Worm (Caenorhabditis elegans) whole organism, L2 larva: ENCODE measurements around the gene prx-5.

ENCODE experiments used
- C34F6.9 ChIP-seq: fragments of 150-350 bp; optimal IDR thresholded peaks from 2 replicates; lab custom pipeline; 2014; ENCODE audit warnings: missing biosample characterization, missing genetic modification characterization
- F13H6.1 ChIP-seq: sonication (generic microtip); optimal IDR thresholded peaks from 2 replicates; lab custom pipeline; 2016; ENCODE audit warnings: missing genetic modification characterization, missing compliant biosample characterization
- R02D3.7 ChIP-seq: fragments of 150-350 bp; optimal IDR thresholded peaks from 2 replicates; lab custom pipeline; 2014; ENCODE audit warnings: missing biosample characterization, missing genetic modification characterization
- Y55F3AM.14 ChIP-seq: fragments of 200-800 bp; sonication (Bioruptor generic); optimal IDR thresholded peaks from 2 replicates; lab custom pipeline; 2018; ENCODE audit warnings: mild to moderate bottlenecking, missing genetic modification characterization, missing compliant biosample characterization
- ZK546.5 ChIP-seq: sonication (generic microtip); optimal IDR thresholded peaks from 2 replicates; lab custom pipeline; 2017; ENCODE audit warnings: missing biosample characterization, missing genetic modification characterization
- alr-1 ChIP-seq: fragments of 150-350 bp; optimal IDR thresholded peaks from 2 replicates; lab custom pipeline; 2014; ENCODE audit warnings: missing biosample characterization, missing genetic modification characterization
- aly-2 ChIP-seq: fragments of 150-350 bp; optimal IDR thresholded peaks from 2 replicates; lab custom pipeline; 2014; ENCODE audit warnings: missing biosample characterization, missing genetic modification characterization
- ama-1 ChIP-seq: fragments of 150-350 bp; optimal IDR thresholded peaks from 2 replicates; lab custom pipeline; 2018; ENCODE audit warnings: inconsistent platforms
- blmp-1 ChIP-seq: sonication (generic microtip); optimal IDR thresholded peaks from 2 replicates; lab custom pipeline; 2017; ENCODE audit warnings: missing genetic modification characterization, mild to moderate bottlenecking, missing compliant biosample characterization, antibody characterized with exemption, moderate library complexity; ENCODE audit not compliant: insufficient read depth
- ceh-16 ChIP-seq: fragments of 150-350 bp; optimal IDR thresholded peaks from 2 replicates; lab custom pipeline; 2014; ENCODE audit warnings: missing biosample characterization, missing genetic modification characterization
- ceh-82 ChIP-seq: fragments of 150-350 bp; optimal IDR thresholded peaks from 2 replicates; lab custom pipeline; 2014; ENCODE audit warnings: missing biosample characterization, missing genetic modification characterization
- crh-2 ChIP-seq: sonication (generic microtip); optimal IDR thresholded peaks from 2 replicates; lab custom pipeline; 2017; ENCODE audit warnings: missing biosample characterization, missing genetic modification characterization
- dmd-4 ChIP-seq: sonication (generic microtip); optimal IDR thresholded peaks from 2 replicates; lab custom pipeline; 2017; ENCODE audit warnings: missing biosample characterization, missing genetic modification characterization
- egl-27 ChIP-seq: sonication (generic microtip); optimal IDR thresholded peaks from 3 replicates; lab custom pipeline; 2017; ENCODE audit warnings: missing biosample characterization, missing genetic modification reagents, missing genetic modification characterization
- elt-1 ChIP-seq: fragments of 150-350 bp; optimal IDR thresholded peaks from 2 replicates; lab custom pipeline; 2014; ENCODE audit warnings: missing biosample characterization, missing genetic modification characterization
- elt-3 ChIP-seq: sonication (generic microtip); optimal IDR thresholded peaks from 2 replicates; lab custom pipeline; 2017; ENCODE audit warnings: missing biosample characterization, missing genetic modification characterization
- fos-1 ChIP-seq: fragments of 150-350 bp; optimal IDR thresholded peaks from 2 replicates; lab custom pipeline; 2014; ENCODE audit warnings: missing biosample characterization, missing genetic modification characterization
- gmeb-1 ChIP-seq: fragments of 150-350 bp; optimal IDR thresholded peaks from 2 replicates; lab custom pipeline; 2014; ENCODE audit warnings: missing biosample characterization, missing genetic modification characterization
- lin-11 ChIP-seq: fragments of 150-350 bp; sonication (generic microtip); optimal IDR thresholded peaks from 2 replicates; lab custom pipeline; 2014; ENCODE audit warnings: missing biosample characterization, missing genetic modification characterization, inconsistent platforms, mixed read lengths
- lin-13 ChIP-seq: fragments of 150-350 bp; optimal IDR thresholded peaks from 2 replicates; lab custom pipeline; 2014; ENCODE audit warnings: missing biosample characterization, missing genetic modification reagents, missing genetic modification characterization
- lin-39 ChIP-seq: fragments of 150-350 bp; optimal IDR thresholded peaks from 2 replicates; lab custom pipeline; 2014; ENCODE audit warnings: missing biosample characterization, missing genetic modification reagents, missing genetic modification characterization
- lsy-2 ChIP-seq, 2 experiments: fragments of 150-350 bp in 1 of 2; sonication (generic microtip) in 1 of 2; optimal IDR thresholded peaks; 2 replicates each; lab custom pipeline; 2014 to 2017; ENCODE audit warnings: missing biosample characterization in 2 of 2, missing genetic modification characterization in 2 of 2
- mab-5 ChIP-seq: fragments of 150-350 bp; optimal IDR thresholded peaks from 2 replicates; lab custom pipeline; 2014; ENCODE audit warnings: missing biosample characterization, missing genetic modification characterization
- mbf-1 ChIP-seq: sonication (generic microtip); optimal IDR thresholded peaks from 2 replicates; lab custom pipeline; 2017; ENCODE audit warnings: missing biosample characterization, missing genetic modification characterization
- mdl-1 ChIP-seq, 2 experiments: fragments of 150-350 bp in 1 of 2; sonication (generic microtip) in 1 of 2; optimal IDR thresholded peaks; 2 replicates each; lab custom pipeline; 2017; ENCODE audit warnings: missing biosample characterization in 2 of 2, missing genetic modification characterization in 2 of 2
- nhr-10 ChIP-seq: sonication (generic microtip); optimal IDR thresholded peaks from 2 replicates; lab custom pipeline; 2017; ENCODE audit warnings: missing biosample characterization, missing genetic modification characterization
- nhr-11 ChIP-seq: fragments of 150-350 bp; optimal IDR thresholded peaks from 2 replicates; lab custom pipeline; 2014; ENCODE audit warnings: missing biosample characterization, missing genetic modification characterization
- nhr-12 ChIP-seq: fragments of 150-350 bp; optimal IDR thresholded peaks from 2 replicates; lab custom pipeline; 2014; ENCODE audit warnings: missing biosample characterization, missing genetic modification characterization
- nhr-129 ChIP-seq: fragments of 150-350 bp; optimal IDR thresholded peaks from 2 replicates; lab custom pipeline; 2014; ENCODE audit warnings: missing biosample characterization, missing genetic modification characterization
- nhr-21 ChIP-seq: fragments of 150-350 bp; optimal IDR thresholded peaks from 2 replicates; lab custom pipeline; 2014; ENCODE audit warnings: missing biosample characterization, missing genetic modification characterization
- nhr-23 ChIP-seq: fragments of 150-350 bp; optimal IDR thresholded peaks from 2 replicates; lab custom pipeline; 2014; ENCODE audit warnings: missing biosample characterization, missing genetic modification reagents, missing genetic modification characterization
- nhr-237 ChIP-seq: fragments of 150-350 bp; optimal IDR thresholded peaks from 2 replicates; lab custom pipeline; 2014; ENCODE audit warnings: missing biosample characterization, missing genetic modification characterization
- nhr-25 ChIP-seq: fragments of 150-350 bp; sonication (generic microtip); optimal IDR thresholded peaks from 3 replicates; lab custom pipeline; 2014; ENCODE audit warnings: missing biosample characterization, missing genetic modification characterization
- nhr-6 ChIP-seq: fragments of 150-350 bp; optimal IDR thresholded peaks from 2 replicates; lab custom pipeline; 2014; ENCODE audit warnings: missing biosample characterization, missing genetic modification characterization
- nhr-77 ChIP-seq: fragments of 150-350 bp; optimal IDR thresholded peaks from 2 replicates; lab custom pipeline; 2014; ENCODE audit warnings: missing biosample characterization, missing genetic modification characterization
- peb-1 ChIP-seq: fragments of 150-350 bp; optimal IDR thresholded peaks from 2 replicates; lab custom pipeline; 2014; ENCODE audit warnings: missing biosample characterization, missing genetic modification characterization
- sem-4 ChIP-seq: fragments of 150-350 bp; optimal IDR thresholded peaks from 2 replicates; lab custom pipeline; 2014; ENCODE audit warnings: missing biosample characterization, missing genetic modification reagents, missing genetic modification characterization
- skn-1 ChIP-seq: sonication (generic microtip); optimal IDR thresholded peaks from 2 replicates; lab custom pipeline; 2017; ENCODE audit warnings: missing biosample characterization, missing genetic modification characterization
- sma-3 ChIP-seq: sonication (generic microtip); optimal IDR thresholded peaks from 2 replicates; lab custom pipeline; 2016; ENCODE audit warnings: missing genetic modification reagents, missing genetic modification characterization, missing compliant biosample characterization
- sma-9 ChIP-seq, 2 experiments: fragments of 150-350 bp in 1 of 2; sonication (generic microtip) in 1 of 2; optimal IDR thresholded peaks; 2 replicates each; lab custom pipeline; 2014 to 2016; ENCODE audit warnings: missing genetic modification characterization in 2 of 2, mild to moderate bottlenecking in 1 of 2, missing biosample characterization in 1 of 2, missing compliant biosample characterization in 1 of 2, missing genetic modification reagents in 1 of 2, moderate library complexity in 1 of 2
- snpc-4 ChIP-seq: fragments of 150-350 bp; optimal IDR thresholded peaks from 2 replicates; lab custom pipeline; 2014; ENCODE audit warnings: missing biosample characterization, missing genetic modification characterization
- unc-39 ChIP-seq: fragments of 150-350 bp; optimal IDR thresholded peaks from 2 replicates; lab custom pipeline; 2014; ENCODE audit warnings: missing biosample characterization, missing genetic modification characterization
- unc-55 ChIP-seq: fragments of 150-350 bp; sonication (generic microtip); optimal IDR thresholded peaks from 3 replicates; lab custom pipeline; 2014; ENCODE audit warnings: missing biosample characterization, missing genetic modification reagents, missing genetic modification characterization
- unc-62 ChIP-seq: fragments of 150-350 bp; optimal IDR thresholded peaks from 2 replicates; lab custom pipeline; 2014; ENCODE audit warnings: missing biosample characterization, missing genetic modification reagents, missing genetic modification characterization
- zag-1 ChIP-seq: fragments of 150-350 bp; optimal IDR thresholded peaks from 2 replicates; lab custom pipeline; 2014; ENCODE audit warnings: missing biosample characterization, missing genetic modification characterization
- ztf-1 ChIP-seq: fragments of 200-800 bp; sonication (Bioruptor generic); conservative IDR thresholded peaks from 2 replicates; pipeline ENCODE4 v1.3.6; 2022; ENCODE audit warnings: missing genetic modification characterization, missing compliant biosample characterization
- ztf-11 ChIP-seq: sonication (generic microtip); optimal IDR thresholded peaks from 2 replicates; lab custom pipeline; 2017; ENCODE audit warnings: missing biosample characterization, missing genetic modification characterization
- ztf-4 ChIP-seq: fragments of 150-350 bp; optimal IDR thresholded peaks from 2 replicates; lab custom pipeline; 2014; ENCODE audit warnings: missing biosample characterization, missing genetic modification characterization

The prx-5 gene

DNA sequence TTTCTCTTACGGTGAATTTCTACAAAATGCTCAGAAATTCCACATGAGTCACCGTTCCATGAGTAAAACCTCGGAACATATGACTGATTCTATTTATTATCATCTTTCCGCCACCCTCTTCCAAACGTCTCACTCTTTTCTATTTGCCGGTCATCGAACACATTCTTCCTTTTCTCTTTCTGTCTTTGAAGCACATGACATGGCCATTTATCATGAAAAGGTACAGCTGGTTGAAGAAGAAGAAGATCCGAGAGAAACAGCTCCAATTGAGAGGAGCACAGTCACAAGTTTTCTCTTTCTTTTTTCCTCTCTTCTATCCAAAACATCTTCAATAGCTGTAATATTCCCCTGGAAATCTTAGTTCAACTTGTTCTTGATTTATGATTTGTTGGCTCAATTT is 2.4 kb downstream of the prx-5 start, which contains the start of gene cup-16:
TSS of gene cup-16 (plus strand) at position 132 of the 400 bp plus-strand sequence.
- TF ChIP-seq alr-1 (tag; lab: Kevin White, UChicago), result no peak
- TF ChIP-seq nhr-23 (tag; lab: Kevin White, UChicago), result no peak
- peak; percentile 6 for TF ChIP-seq sem-4 (tag; lab: Kevin White, UChicago)
- TF ChIP-seq dmd-4 (tag; lab: Kevin White, UChicago), result no peak
- no peak for TF ChIP-seq mbf-1 (tag; lab: Kevin White, UChicago)
- TF ChIP-seq nhr-129 (tag; lab: Kevin White, UChicago), result peak; percentile 38
- TF ChIP-seq nhr-10, result no peak
- TF ChIP-seq unc-39, result no peak
- TF ChIP-seq ama-1, result no peak
- no peak for TF ChIP-seq nhr-12
- no peak for TF ChIP-seq R02D3.7 (tag; lab: Kevin White, UChicago)
- TF ChIP-seq snpc-4 (tag; lab: Kevin White, UChicago), result no peak
- TF ChIP-seq lin-11 (tag; lab: Kevin White, UChicago), result no peak
- no peak for TF ChIP-seq elt-1 (tag; lab: Kevin White, UChicago)
- TF ChIP-seq nhr-6, result no peak
- no peak for TF ChIP-seq elt-3
- peak; percentile 55 for TF ChIP-seq F13H6.1
- no peak for TF ChIP-seq peb-1 (tag; lab: Kevin White, UChicago)
- TF ChIP-seq sma-9 (GFP tag; optimal IDR thresholded peaks at IDR 0.05; lab: Kevin White, UChicago), result peak; percentile 64
- no peak for TF ChIP-seq sma-9 (tag; optimal IDR thresholded peaks at IDR 0.05; lab: Kevin White, UChicago)
- no peak for TF ChIP-seq mdl-1 (tag; optimal IDR thresholded peaks at IDR 0.05; lab: Kevin White, UChicago)
- TF ChIP-seq zag-1, result no peak
- peak; percentile 20 for TF ChIP-seq mab-5
- TF ChIP-seq nhr-25 (tag; lab: Kevin White, UChicago), result no peak
- no peak for TF ChIP-seq lin-13 (GFP tag; lab: Kevin White, UChicago)
- no peak for TF ChIP-seq Y55F3AM.14 (GFP tag; lab: Kevin White, UChicago)
- no peak for TF ChIP-seq unc-55 (GFP tag; lab: Kevin White, UChicago)
- TF ChIP-seq ceh-16, result no peak
- TF ChIP-seq aly-2 (tag; lab: Kevin White, UChicago), result no peak
- TF ChIP-seq ztf-11 (tag; lab: Kevin White, UChicago), result no peak
- no peak for TF ChIP-seq nhr-11 (tag; lab: Kevin White, UChicago)
- no peak for TF ChIP-seq egl-27 (tag; lab: Kevin White, UChicago)
- TF ChIP-seq blmp-1 (tag; lab: Kevin White, UChicago), result no peak
- no peak for TF ChIP-seq nhr-77 (tag; lab: Kevin White, UChicago)
- TF ChIP-seq sma-3 (GFP tag; lab: Kevin White, UChicago), result no peak
- TF ChIP-seq lin-39 (tag; lab: Kevin White, UChicago), result no peak
- peak; percentile 19 for TF ChIP-seq C34F6.9 (tag; lab: Kevin White, UChicago)
- TF ChIP-seq unc-62 (GFP tag; lab: Kevin White, UChicago), result peak; percentile 13
- no peak for TF ChIP-seq ceh-82 (tag; lab: Kevin White, UChicago)
- TF ChIP-seq ztf-1 (GFP tag; lab: Robert Waterston, UW), result no peak
- TF ChIP-seq ZK546.5, result no peak
- TF ChIP-seq ztf-4 (tag; lab: Kevin White, UChicago), result no peak
- TF ChIP-seq nhr-237, result no peak
- TF ChIP-seq gmeb-1 (tag; lab: Kevin White, UChicago), result no peak
- TF ChIP-seq nhr-21, result no peak
- TF ChIP-seq skn-1 (tag; lab: Kevin White, UChicago), result no peak
- no peak for TF ChIP-seq fos-1 (tag; lab: Kevin White, UChicago)
- peak in 1 of 2 experiments; percentile 63 for TF ChIP-seq lsy-2 (tag; optimal IDR thresholded peaks at IDR 0.05; lab: Kevin White, UChicago)
- no peak for TF ChIP-seq crh-2 (tag; lab: Kevin White, UChicago)
